Fruit fly (Drosophila melanogaster): ENCODE data around the gene CG17029.
A peak's percentile ranks its signal among the peaks of the same experiment; 100 is the strongest.

The CG17029 gene

dm6 chr3L:15958612-15959315 lies 17.9 kb upstream of the CG17029 start, which contains the start of gene CG17032:
CG17032 (plus strand) TSS chr3L:15958843.
- TF ChIP-seq bab1 (GFP tag; optimal IDR thresholded peaks at IDR 0.05) (no peak), cic (GFP tag; optimal IDR thresholded peaks at IDR 0.05) (no peak), CG7101 (tag; optimal IDR thresholded peaks at IDR 0.05) (no peak), CG12768 (GFP tag; optimal IDR thresholded peaks at IDR 0.05) (no peak), CG5204 (GFP tag; optimal IDR thresholded peaks at IDR 0.05) (no peak), CG7045 (GFP tag; optimal IDR thresholded peaks at IDR 0.05) (no peak), Mnt (GFP tag; optimal IDR thresholded peaks at IDR 0.05) (no peak), CG1620 (GFP tag; optimal IDR thresholded peaks at IDR 0.05) (no peak), CG14711 (tag; optimal IDR thresholded peaks at IDR 0.05) (no peak), CG11617 (GFP tag; optimal IDR thresholded peaks at IDR 0.05) (no peak), Hr96 (GFP tag; optimal IDR thresholded peaks at IDR 0.05) (no peak), tj (GFP tag; optimal IDR thresholded peaks at IDR 0.05) (no peak), CG33017 (tag; optimal IDR thresholded peaks at IDR 0.05) (no peak), Crg-1 (GFP tag; optimal IDR thresholded peaks at IDR 0.05) (no peak), pad (GFP tag; optimal IDR thresholded peaks at IDR 0.05) (no peak), cnc (optimal IDR thresholded peaks at IDR 0.05) (no peak), Clk (GFP tag; optimal IDR thresholded peaks at IDR 0.05) (no peak), ovo (GFP tag; optimal IDR thresholded peaks at IDR 0.05) (no peak), kay (GFP tag; ENCODE audit: borderline replicate concordance) (no peak)

- TF ChIP-seq CG7101 (tag; optimal IDR thresholded peaks at IDR 0.05) (no peak), Crg-1 (GFP tag; optimal IDR thresholded peaks at IDR 0.05) (no peak), cnc (optimal IDR thresholded peaks at IDR 0.05) (no peak), CG12768 (GFP tag; optimal IDR thresholded peaks at IDR 0.05) (no peak), tj (GFP tag; optimal IDR thresholded peaks at IDR 0.05) (no peak), cic (GFP tag; optimal IDR thresholded peaks at IDR 0.05) (no peak), CG5204 (GFP tag; optimal IDR thresholded peaks at IDR 0.05) (no peak), toe (GFP tag; optimal IDR thresholded peaks at IDR 0.05) (peak; percentile 65), CG1620 (GFP tag; optimal IDR thresholded peaks at IDR 0.05) (peak; percentile 44), CG11617 (GFP tag; optimal IDR thresholded peaks at IDR 0.05) (peak; percentile 40), Mnt (GFP tag; optimal IDR thresholded peaks at IDR 0.05) (peak; percentile 43), CG14711 (tag; optimal IDR thresholded peaks at IDR 0.05) (peak; percentile 17), kay (GFP tag; ENCODE audit: borderline replicate concordance) (no peak), CG7045 (GFP tag; optimal IDR thresholded peaks at IDR 0.05) (no peak), pad (GFP tag; optimal IDR thresholded peaks at IDR 0.05) (no peak), CG33017 (tag; optimal IDR thresholded peaks at IDR 0.05) (no peak), Clk (GFP tag; optimal IDR thresholded peaks at IDR 0.05) (no peak), ovo (GFP tag; optimal IDR thresholded peaks at IDR 0.05) (no peak), Hr96 (GFP tag; optimal IDR thresholded peaks at IDR 0.05) (peak; percentile 47), bab1 (GFP tag; optimal IDR thresholded peaks at IDR 0.05) (peak; percentile 76)
Measured at dm6 chr3L:15967588-15968500, 8.8 kb upstream of the CG17029 start, which contains the start of the genes Brr2 and CG10516. Brr2 (minus strand) TSS chr3L:15967872. CG10516 (plus strand) TSS chr3L:15968204.

dm6 chr3L:15968686-15969085 lies 8.0 kb upstream of the CG17029 start:
- TF ChIP-seq bab1 (GFP tag; optimal IDR thresholded peaks at IDR 0.05) (peak; percentile 5), Clk (GFP tag; optimal IDR thresholded peaks at IDR 0.05) (no peak), CG12768 (GFP tag; optimal IDR thresholded peaks at IDR 0.05) (no peak), Mnt (GFP tag; optimal IDR thresholded peaks at IDR 0.05) (no peak), Hr96 (GFP tag; optimal IDR thresholded peaks at IDR 0.05) (no peak), cic (GFP tag; optimal IDR thresholded peaks at IDR 0.05) (peak; percentile 50), CG14711 (tag; optimal IDR thresholded peaks at IDR 0.05) (no peak), CG11617 (GFP tag; optimal IDR thresholded peaks at IDR 0.05) (no peak)

- TF ChIP-seq bab1 (GFP tag; optimal IDR thresholded peaks at IDR 0.05) = no peak
- TF ChIP-seq Mnt (GFP tag; optimal IDR thresholded peaks at IDR 0.05) = no peak
- no peak for TF ChIP-seq CG33017 (tag; optimal IDR thresholded peaks at IDR 0.05)
- TF ChIP-seq tj (GFP tag; optimal IDR thresholded peaks at IDR 0.05) = no peak
- no peak for TF ChIP-seq CG12768 (GFP tag; optimal IDR thresholded peaks at IDR 0.05)
- TF ChIP-seq kay (GFP tag; ENCODE audit: borderline replicate concordance) = no peak
- TF ChIP-seq CG1620 (GFP tag; optimal IDR thresholded peaks at IDR 0.05) = no peak
- TF ChIP-seq Clk (GFP tag; optimal IDR thresholded peaks at IDR 0.05) = no peak
- no peak for TF ChIP-seq Hr96 (GFP tag; optimal IDR thresholded peaks at IDR 0.05)
- TF ChIP-seq CG14711 (tag; optimal IDR thresholded peaks at IDR 0.05) = no peak
- no peak for TF ChIP-seq ovo (GFP tag; optimal IDR thresholded peaks at IDR 0.05)
- no peak for TF ChIP-seq cnc (optimal IDR thresholded peaks at IDR 0.05)
Measured at dm6 chr3L:15974166-15974565, 2.5 kb upstream of the CG17029 start.

- no peak for TF ChIP-seq Crg-1 (GFP tag; optimal IDR thresholded peaks at IDR 0.05)
- no peak for TF ChIP-seq Clk (GFP tag; optimal IDR thresholded peaks at IDR 0.05)
- peak; percentile 43 for TF ChIP-seq cic (GFP tag; optimal IDR thresholded peaks at IDR 0.05)
- no peak for TF ChIP-seq bab1 (GFP tag; optimal IDR thresholded peaks at IDR 0.05)
- TF ChIP-seq CG14711 (tag; optimal IDR thresholded peaks at IDR 0.05) = no peak
- no peak for TF ChIP-seq pad (GFP tag; optimal IDR thresholded peaks at IDR 0.05)
- TF ChIP-seq Mnt (GFP tag; optimal IDR thresholded peaks at IDR 0.05) = no peak
- no peak for TF ChIP-seq ovo (GFP tag; optimal IDR thresholded peaks at IDR 0.05)
Measured at dm6 chr3L:15975068-15975467, 1.6 kb upstream of the CG17029 start, which contains the start of gene CG17026. CG17026 (plus strand) TSS chr3L:15975368.

All from whole organism, adult.